Worm (Caenorhabditis elegans) whole organism, L2 larva: ENCODE data around the gene F26A1.4.

Experiments
- C34F6.9 ChIP-seq: fragments of 150-350 bp; optimal IDR thresholded peaks from 2 replicates; lab custom pipeline; 2014; ENCODE audit warnings: missing biosample characterization, missing genetic modification characterization
- F13H6.1 ChIP-seq: sonication (generic microtip); optimal IDR thresholded peaks from 2 replicates; lab custom pipeline; 2016; ENCODE audit warnings: missing genetic modification characterization, missing compliant biosample characterization
- R02D3.7 ChIP-seq: fragments of 150-350 bp; optimal IDR thresholded peaks from 2 replicates; lab custom pipeline; 2014; ENCODE audit warnings: missing biosample characterization, missing genetic modification characterization
- Y55F3AM.14 ChIP-seq: fragments of 200-800 bp; sonication (Bioruptor generic); optimal IDR thresholded peaks from 2 replicates; lab custom pipeline; 2018; ENCODE audit warnings: mild to moderate bottlenecking, missing genetic modification characterization, missing compliant biosample characterization
- ZK546.5 ChIP-seq: sonication (generic microtip); optimal IDR thresholded peaks from 2 replicates; lab custom pipeline; 2017; ENCODE audit warnings: missing biosample characterization, missing genetic modification characterization
- ceh-16 ChIP-seq: fragments of 150-350 bp; optimal IDR thresholded peaks from 2 replicates; lab custom pipeline; 2014; ENCODE audit warnings: missing biosample characterization, missing genetic modification characterization
- crh-2 ChIP-seq: sonication (generic microtip); optimal IDR thresholded peaks from 2 replicates; lab custom pipeline; 2017; ENCODE audit warnings: missing biosample characterization, missing genetic modification characterization
- dmd-4 ChIP-seq: sonication (generic microtip); optimal IDR thresholded peaks from 2 replicates; lab custom pipeline; 2017; ENCODE audit warnings: missing biosample characterization, missing genetic modification characterization
- egl-27 ChIP-seq: sonication (generic microtip); optimal IDR thresholded peaks from 3 replicates; lab custom pipeline; 2017; ENCODE audit warnings: missing biosample characterization, missing genetic modification reagents, missing genetic modification characterization
- elt-3 ChIP-seq: sonication (generic microtip); optimal IDR thresholded peaks from 2 replicates; lab custom pipeline; 2017; ENCODE audit warnings: missing biosample characterization, missing genetic modification characterization
- fos-1 ChIP-seq: fragments of 150-350 bp; optimal IDR thresholded peaks from 2 replicates; lab custom pipeline; 2014; ENCODE audit warnings: missing biosample characterization, missing genetic modification characterization
- gmeb-1 ChIP-seq: fragments of 150-350 bp; optimal IDR thresholded peaks from 2 replicates; lab custom pipeline; 2014; ENCODE audit warnings: missing biosample characterization, missing genetic modification characterization
- lin-13 ChIP-seq: fragments of 150-350 bp; optimal IDR thresholded peaks from 2 replicates; lab custom pipeline; 2014; ENCODE audit warnings: missing biosample characterization, missing genetic modification reagents, missing genetic modification characterization
- lin-39 ChIP-seq: fragments of 150-350 bp; optimal IDR thresholded peaks from 2 replicates; lab custom pipeline; 2014; ENCODE audit warnings: missing biosample characterization, missing genetic modification reagents, missing genetic modification characterization
- lsy-2 ChIP-seq, 2 experiments: fragments of 150-350 bp in 1 of 2; sonication (generic microtip) in 1 of 2; optimal IDR thresholded peaks; 2 replicates each; lab custom pipeline; 2014 to 2017; ENCODE audit warnings: missing biosample characterization in 2 of 2, missing genetic modification characterization in 2 of 2
- mab-5 ChIP-seq: fragments of 150-350 bp; optimal IDR thresholded peaks from 2 replicates; lab custom pipeline; 2014; ENCODE audit warnings: missing biosample characterization, missing genetic modification characterization
- mbf-1 ChIP-seq: sonication (generic microtip); optimal IDR thresholded peaks from 2 replicates; lab custom pipeline; 2017; ENCODE audit warnings: missing biosample characterization, missing genetic modification characterization
- mdl-1 ChIP-seq, 2 experiments: fragments of 150-350 bp in 1 of 2; sonication (generic microtip) in 1 of 2; optimal IDR thresholded peaks; 2 replicates each; lab custom pipeline; 2017; ENCODE audit warnings: missing biosample characterization in 2 of 2, missing genetic modification characterization in 2 of 2
- nhr-10 ChIP-seq: sonication (generic microtip); optimal IDR thresholded peaks from 2 replicates; lab custom pipeline; 2017; ENCODE audit warnings: missing biosample characterization, missing genetic modification characterization
- nhr-11 ChIP-seq: fragments of 150-350 bp; optimal IDR thresholded peaks from 2 replicates; lab custom pipeline; 2014; ENCODE audit warnings: missing biosample characterization, missing genetic modification characterization
- nhr-12 ChIP-seq: fragments of 150-350 bp; optimal IDR thresholded peaks from 2 replicates; lab custom pipeline; 2014; ENCODE audit warnings: missing biosample characterization, missing genetic modification characterization
- nhr-129 ChIP-seq: fragments of 150-350 bp; optimal IDR thresholded peaks from 2 replicates; lab custom pipeline; 2014; ENCODE audit warnings: missing biosample characterization, missing genetic modification characterization
- nhr-21 ChIP-seq: fragments of 150-350 bp; optimal IDR thresholded peaks from 2 replicates; lab custom pipeline; 2014; ENCODE audit warnings: missing biosample characterization, missing genetic modification characterization
- nhr-23 ChIP-seq: fragments of 150-350 bp; optimal IDR thresholded peaks from 2 replicates; lab custom pipeline; 2014; ENCODE audit warnings: missing biosample characterization, missing genetic modification reagents, missing genetic modification characterization
- nhr-6 ChIP-seq: fragments of 150-350 bp; optimal IDR thresholded peaks from 2 replicates; lab custom pipeline; 2014; ENCODE audit warnings: missing biosample characterization, missing genetic modification characterization
- peb-1 ChIP-seq: fragments of 150-350 bp; optimal IDR thresholded peaks from 2 replicates; lab custom pipeline; 2014; ENCODE audit warnings: missing biosample characterization, missing genetic modification characterization
- sem-4 ChIP-seq: fragments of 150-350 bp; optimal IDR thresholded peaks from 2 replicates; lab custom pipeline; 2014; ENCODE audit warnings: missing biosample characterization, missing genetic modification reagents, missing genetic modification characterization
- sma-3 ChIP-seq: sonication (generic microtip); optimal IDR thresholded peaks from 2 replicates; lab custom pipeline; 2016; ENCODE audit warnings: missing genetic modification reagents, missing genetic modification characterization, missing compliant biosample characterization
- sma-9 ChIP-seq, 2 experiments: fragments of 150-350 bp in 1 of 2; sonication (generic microtip) in 1 of 2; optimal IDR thresholded peaks; 2 replicates each; lab custom pipeline; 2014 to 2016; ENCODE audit warnings: missing genetic modification characterization in 2 of 2, mild to moderate bottlenecking in 1 of 2, missing biosample characterization in 1 of 2, missing compliant biosample characterization in 1 of 2, missing genetic modification reagents in 1 of 2, moderate library complexity in 1 of 2
- unc-39 ChIP-seq: fragments of 150-350 bp; optimal IDR thresholded peaks from 2 replicates; lab custom pipeline; 2014; ENCODE audit warnings: missing biosample characterization, missing genetic modification characterization
- unc-55 ChIP-seq: fragments of 150-350 bp; sonication (generic microtip); optimal IDR thresholded peaks from 3 replicates; lab custom pipeline; 2014; ENCODE audit warnings: missing biosample characterization, missing genetic modification reagents, missing genetic modification characterization
- unc-62 ChIP-seq: fragments of 150-350 bp; optimal IDR thresholded peaks from 2 replicates; lab custom pipeline; 2014; ENCODE audit warnings: missing biosample characterization, missing genetic modification reagents, missing genetic modification characterization
- zag-1 ChIP-seq: fragments of 150-350 bp; optimal IDR thresholded peaks from 2 replicates; lab custom pipeline; 2014; ENCODE audit warnings: missing biosample characterization, missing genetic modification characterization
- ztf-1 ChIP-seq: fragments of 200-800 bp; sonication (Bioruptor generic); conservative IDR thresholded peaks from 2 replicates; pipeline ENCODE4 v1.3.6; 2022; ENCODE audit warnings: missing genetic modification characterization, missing compliant biosample characterization

F26A1.4 gene

ce11 chrIII:4814730-4815129, 2.6 kb upstream of the F26A1.4 start, which contains the start of gene arl-6:
arl-6 (minus strand) TSS chrIII:4814830.
- no peak for TF ChIP-seq ztf-1 (GFP tag; lab: Robert Waterston, UW)
- TF ChIP-seq sma-3 (GFP tag; lab: Kevin White, UChicago): no peak
- TF ChIP-seq fos-1 (tag; lab: Kevin White, UChicago): no peak
- no peak for TF ChIP-seq elt-3 (tag; lab: Kevin White, UChicago)
- no peak for TF ChIP-seq dmd-4 (tag; lab: Kevin White, UChicago)
- TF ChIP-seq lsy-2 (tag; optimal IDR thresholded peaks at IDR 0.05; lab: Kevin White, UChicago): no peak
- no peak for TF ChIP-seq nhr-21 (tag; lab: Kevin White, UChicago)
- TF ChIP-seq nhr-6 (tag; lab: Kevin White, UChicago): no peak
- no peak for TF ChIP-seq unc-62 (GFP tag; lab: Kevin White, UChicago)
- no peak for TF ChIP-seq Y55F3AM.14 (GFP tag; lab: Kevin White, UChicago)
- TF ChIP-seq sem-4 (tag; lab: Kevin White, UChicago): no peak
- TF ChIP-seq unc-55 (GFP tag; lab: Kevin White, UChicago): no peak
- no peak for TF ChIP-seq nhr-10 (tag; lab: Kevin White, UChicago)
- TF ChIP-seq gmeb-1 (tag; lab: Kevin White, UChicago): no peak
- TF ChIP-seq peb-1 (tag; lab: Kevin White, UChicago): no peak
- no peak for TF ChIP-seq mbf-1 (tag; lab: Kevin White, UChicago)
- no peak for TF ChIP-seq lin-39 (tag; lab: Kevin White, UChicago)

DNA sequence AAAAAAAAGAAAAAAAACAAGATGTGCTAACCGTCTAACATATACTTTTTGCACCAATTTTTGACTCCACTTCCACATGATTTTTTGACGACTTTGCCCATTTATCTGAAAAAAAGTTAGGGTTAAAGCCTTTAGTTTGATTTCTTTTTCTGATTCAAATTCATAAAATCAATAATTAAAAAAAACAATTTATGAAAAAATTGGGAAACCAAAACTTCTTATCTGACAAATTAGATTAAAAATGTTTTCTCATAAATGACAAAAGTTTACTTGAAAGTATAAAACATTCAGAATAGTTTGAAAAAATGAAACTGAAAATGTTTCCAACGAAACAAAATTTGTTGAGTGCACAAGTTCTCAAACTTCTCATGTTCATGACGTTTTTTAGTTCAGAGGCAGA, 2.5 kb downstream of the F26A1.4 start, which contains the start of gene F26A1.7:
Gene F26A1.7, minus strand, starts transcription at position 101 of the 400 bp plus-strand sequence.
- no peak for TF ChIP-seq nhr-10 (tag; lab: Kevin White, UChicago)
- TF ChIP-seq lsy-2 (tag; optimal IDR thresholded peaks at IDR 0.05; lab: Kevin White, UChicago): no peak
- TF ChIP-seq mbf-1 (tag; lab: Kevin White, UChicago): no peak
- TF ChIP-seq unc-39: no peak
- TF ChIP-seq, all 48 proteins: peak for 0

DNA sequence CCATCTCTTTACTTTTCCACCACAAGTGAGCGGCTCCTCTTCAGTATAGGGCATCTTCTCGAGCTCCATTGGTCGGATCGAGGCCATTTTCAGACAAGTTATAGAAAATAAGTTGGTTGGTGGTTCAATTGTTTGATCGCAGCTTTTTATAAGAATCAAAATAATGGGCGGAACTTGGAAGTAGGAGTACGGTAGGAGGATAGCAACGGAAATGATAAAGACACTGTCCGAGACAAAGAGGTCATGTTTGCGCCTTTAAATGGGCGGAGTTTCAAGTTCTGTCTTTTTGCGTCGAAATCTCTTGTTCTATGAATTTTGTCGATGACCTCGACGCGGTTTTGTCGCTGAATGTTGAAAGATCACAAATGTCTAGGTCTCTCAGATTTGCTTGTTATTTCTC, 4.8 kb downstream of the F26A1.4 start, which contains the start of gene F26A1.8:
Gene F26A1.8, minus strand, starts transcription at position 101 of the 400 bp plus-strand sequence.
- no peak for TF ChIP-seq unc-39
- TF ChIP-seq nhr-6 (tag; lab: Kevin White, UChicago): no peak
- no peak for TF ChIP-seq lin-39 (tag; lab: Kevin White, UChicago)

- TF ChIP-seq unc-55 (GFP tag; lab: Kevin White, UChicago): no peak
- no peak for TF ChIP-seq mab-5
- TF ChIP-seq C34F6.9: no peak
- no peak for TF ChIP-seq unc-62 (GFP tag; lab: Kevin White, UChicago)
- no peak for TF ChIP-seq nhr-12 (tag; lab: Kevin White, UChicago)
- TF ChIP-seq ZK546.5 (tag; lab: Kevin White, UChicago): no peak
- no peak for TF ChIP-seq nhr-129 (tag; lab: Kevin White, UChicago)
These were observed 9.3 kb downstream of the F26A1.4 start, which contains the start of gene F26A1.3 for ce11 chrIII:4826606-4827005. F26A1.3 (plus strand) TSS chrIII:4826906.

- TF ChIP-seq nhr-11 (tag; lab: Kevin White, UChicago) (no peak), egl-27 (tag; lab: Kevin White, UChicago) (no peak), Y55F3AM.14 (GFP tag; lab: Kevin White, UChicago) (no peak), F13H6.1 (tag; lab: Kevin White, UChicago) (no peak), lin-13 (no peak), crh-2 (no peak), zag-1 (no peak), nhr-23 (tag; lab: Kevin White, UChicago) (no peak), nhr-6 (tag; lab: Kevin White, UChicago) (no peak), mdl-1 (tag; optimal IDR thresholded peaks at IDR 0.05; lab: Kevin White, UChicago) (no peak), ztf-1 (GFP tag; lab: Robert Waterston, UW) (no peak), fos-1 (tag; lab: Kevin White, UChicago) (no peak), R02D3.7 (tag; lab: Kevin White, UChicago) (no peak), sma-9 (GFP tag; optimal IDR thresholded peaks at IDR 0.05; lab: Kevin White, UChicago) (no peak), sma-9 (tag; optimal IDR thresholded peaks at IDR 0.05; lab: Kevin White, UChicago) (no peak), ceh-16 (tag; lab: Kevin White, UChicago) (no peak)
- TF ChIP-seq, all 48 proteins: peak for 0
These were observed 12.1 kb downstream of the F26A1.4 start, which contains the start of gene F26A1.9 for ce11 chrIII:4829440-4829839. F26A1.9 (minus strand) TSS chrIII:4829540.
